Fruit fly (Drosophila melanogaster): Measurements from ENCODE around the gene Hsp27.

The Hsp27 gene

DNA sequence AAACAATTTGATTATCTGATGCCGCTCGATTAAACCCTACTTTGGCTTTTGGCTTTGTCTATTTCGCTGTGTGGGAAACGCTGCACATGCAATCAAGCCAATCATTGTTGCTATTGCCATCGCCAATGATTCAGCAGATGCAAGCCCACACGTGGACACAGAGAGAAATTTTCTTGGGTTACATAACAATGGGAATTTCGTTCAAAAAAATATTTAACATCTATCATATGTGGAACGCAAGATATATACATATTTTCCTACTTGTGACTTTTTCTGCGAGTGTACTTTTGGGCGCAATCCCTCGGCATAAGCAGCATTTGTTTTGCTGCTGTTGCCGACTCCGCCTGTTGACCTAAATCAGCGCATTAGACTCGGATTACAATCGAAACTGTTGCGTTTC lies 35.5 kb downstream of the Hsp27 start (continued):
- TF ChIP-seq Bteb2 (GFP tag; optimal IDR thresholded peaks at IDR 0.05) (no peak), Dfd (GFP tag; optimal IDR thresholded peaks at IDR 0.05) (no peak), ara (GFP tag; IDR thresholded peaks at IDR 0.05) (no peak), CG13894 (tag; optimal IDR thresholded peaks at IDR 0.05) (no peak), gsb (GFP tag; IDR thresholded peaks at IDR 0.05) (no peak), Hsf (GFP tag; optimal IDR thresholded peaks at IDR 0.05) (no peak), CG14441 (GFP tag; IDR thresholded peaks at IDR 0.05) (peak; percentile 40), lilli (GFP tag; optimal IDR thresholded peaks at IDR 0.05) (no peak), tgo (GFP tag; IDR thresholded peaks at IDR 0.05) (no peak; the same call in 2 of the 3 replicates), ATbp (GFP tag; optimal IDR thresholded peaks at IDR 0.05) (no peak)

DNA sequence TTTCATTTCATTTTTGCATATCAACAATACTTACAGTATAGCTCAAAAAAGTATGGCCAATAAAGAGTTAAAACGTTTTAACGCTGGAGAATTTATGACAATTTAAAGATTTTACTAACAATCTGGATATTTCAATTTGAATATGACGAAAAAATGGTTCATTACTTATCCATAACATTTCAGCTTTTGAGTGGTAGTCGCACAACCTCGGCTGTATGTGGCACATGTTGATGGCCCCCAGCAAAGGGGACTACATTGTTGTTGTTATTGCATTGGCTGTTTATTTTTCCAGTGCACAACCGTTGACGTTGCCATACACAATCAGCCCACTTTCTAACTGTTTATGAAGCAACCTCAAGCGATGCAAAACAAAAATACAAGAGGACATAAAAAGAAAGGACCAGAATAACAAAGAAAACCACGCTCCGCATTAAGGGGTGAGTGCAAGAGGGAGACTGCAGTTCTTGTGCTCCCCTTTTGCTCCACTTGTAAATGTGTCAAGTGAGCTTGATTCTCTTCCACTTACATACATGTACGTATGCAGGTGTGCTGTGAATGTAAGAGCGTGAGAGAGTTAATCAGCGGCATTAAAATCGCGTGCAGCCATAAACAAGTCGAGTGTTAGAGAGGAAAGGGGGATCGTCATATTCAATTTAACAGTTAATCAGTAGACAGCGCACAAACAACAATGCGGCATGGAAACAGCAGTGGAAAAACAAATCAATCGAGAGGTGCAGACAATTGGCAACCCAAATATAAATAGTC lies 36.4 kb downstream of the Hsp27 start:
- TF ChIP-seq CG13424 (tag; optimal IDR thresholded peaks at IDR 0.05) (peak; percentile 54), tap (tag; optimal IDR thresholded peaks at IDR 0.05) (peak; percentile 44), pan (optimal IDR thresholded peaks at IDR 0.05) (no peak), pan (GFP tag; optimal IDR thresholded peaks at IDR 0.05 in 1 of 2, IDR thresholded peaks at IDR 0.05 in 1 of 2) (peak in 1 of 2 experiments; percentile 63), grau (tag; optimal IDR thresholded peaks at IDR 0.05) (peak; percentile 50), Tbp (GFP tag; optimal IDR thresholded peaks at IDR 0.05) (no peak), dmrt99B (tag; optimal IDR thresholded peaks at IDR 0.05) (peak; percentile 75), psq (GFP tag; optimal IDR thresholded peaks at IDR 0.05) (no peak), CG12236 (GFP tag; optimal IDR thresholded peaks at IDR 0.05) (peak; percentile 12), nmo (GFP tag; optimal IDR thresholded peaks at IDR 0.05) (peak; percentile 46), Side (GFP tag; optimal IDR thresholded peaks at IDR 0.05) (no peak), amos (GFP tag; IDR thresholded peaks at IDR 0.05; ENCODE audit: partially characterized antibody) (no peak), sqz (GFP tag; optimal IDR thresholded peaks at IDR 0.05) (no peak), CG14965 (GFP tag; optimal IDR thresholded peaks at IDR 0.05; ENCODE audit: borderline replicate concordance) (no peak), Drgx (GFP tag; IDR thresholded peaks at IDR 0.05) (peak; percentile 95), slou (GFP tag; optimal IDR thresholded peaks at IDR 0.05) (no peak), CG12769 (tag; optimal IDR thresholded peaks at IDR 0.05) (no peak), row (GFP tag; IDR thresholded peaks at IDR 0.05) (peak; percentile 75), fd64A (GFP tag; optimal IDR thresholded peaks at IDR 0.05) (no peak), tna (GFP tag; IDR thresholded peaks at IDR 0.05; ENCODE audit: partially characterized antibody) (no peak), fd102C (GFP tag; optimal IDR thresholded peaks at IDR 0.05) (no peak), ara (GFP tag; IDR thresholded peaks at IDR 0.05) (no peak), Abd-B (GFP tag; optimal IDR thresholded peaks at IDR 0.05) (peak; percentile 4), Hmr (GFP tag; optimal IDR thresholded peaks at IDR 0.05) (peak; percentile 9), D (optimal IDR thresholded peaks at IDR 0.05) (no peak), D (GFP tag; optimal IDR thresholded peaks at IDR 0.05) (peak; percentile 3), jigr1 (GFP tag; IDR thresholded peaks at IDR 0.05) (no peak), CG8359 (GFP tag; optimal IDR thresholded peaks at IDR 0.05; ENCODE audit: borderline replicate concordance) (no peak), Fer1 (GFP tag; optimal IDR thresholded peaks at IDR 0.05) (peak; percentile 21), Dad (GFP tag; optimal IDR thresholded peaks at IDR 0.05) (no peak), pnt (GFP tag; optimal IDR thresholded peaks at IDR 0.05) (no peak), so (GFP tag; IDR thresholded peaks at IDR 0.05) (peak; percentile 68; the same call in 1 of the 3 replicates), CG4854 (GFP tag; optimal IDR thresholded peaks at IDR 0.05) (no peak), lola (GFP tag; optimal IDR thresholded peaks at IDR 0.05) (peak in 1 of 3 experiments; percentile 7), CG8290 (GFP tag; optimal IDR thresholded peaks at IDR 0.05) (no peak), CG8290 (tag; optimal IDR thresholded peaks at IDR 0.05) (peak in 1 of 2 experiments; percentile 43), CG1647 (GFP tag; optimal IDR thresholded peaks at IDR 0.05) (peak; percentile 22), Six4 (GFP tag; optimal IDR thresholded peaks at IDR 0.05) (no peak), Trl (optimal IDR thresholded peaks at IDR 0.05) (peak in 1 of 2 experiments; percentile 1), Trl (GFP tag; optimal IDR thresholded peaks at IDR 0.05) (no peak), Med (GFP tag) (peak; percentile 81)
